ENCODE assay signal across 1 worm cellular context in genomic region chrV:6238347-6238746, ce11.
TF ChIP-seq lines count a peak whose summit lies in the region.

No protein-coding gene starts in this region.

TF ChIP-seq in whole organism, L1 larva, 84 proteins besides CTCF, POLR2A, EP300 and RAD21 (continued from another document):
- TF ChIP-seq pag-3 (tag; optimal IDR thresholded peaks at IDR 0.05; lab: Kevin White, UChicago; ENCODE audit: borderline replicate concordance, insufficient read depth) (no peak), ztf-4 (tag; optimal IDR thresholded peaks at IDR 0.05; lab: Kevin White, UChicago) (no peak), grh-1 (GFP tag; IDR thresholded peaks at IDR 0.05; lab: Robert Waterston, UW) (0 out of 2 replicates have a peak, but pooled peaks have one; percentile 23), mdl-1 (tag; optimal IDR thresholded peaks at IDR 0.05; lab: Kevin White, UChicago) (peak in 1 of 2 experiments; percentile 30), ces-1 (GFP tag; optimal IDR thresholded peaks at IDR 0.05; lab: Kevin White, UChicago) (no peak), aly-2 (tag; optimal IDR thresholded peaks at IDR 0.05; lab: Kevin White, UChicago) (no peak), ceh-63 (GFP tag; optimal IDR thresholded peaks at IDR 0.05; lab: Kevin White, UChicago) (no peak), unc-86 (tag; optimal IDR thresholded peaks at IDR 0.05; lab: Kevin White, UChicago) (no peak)
